Fruit fly (Drosophila melanogaster): ENCODE measurements around the gene js.
A peak's percentile ranks its signal among the peaks of the same experiment; 100 is the strongest.

Gene js

DNA sequence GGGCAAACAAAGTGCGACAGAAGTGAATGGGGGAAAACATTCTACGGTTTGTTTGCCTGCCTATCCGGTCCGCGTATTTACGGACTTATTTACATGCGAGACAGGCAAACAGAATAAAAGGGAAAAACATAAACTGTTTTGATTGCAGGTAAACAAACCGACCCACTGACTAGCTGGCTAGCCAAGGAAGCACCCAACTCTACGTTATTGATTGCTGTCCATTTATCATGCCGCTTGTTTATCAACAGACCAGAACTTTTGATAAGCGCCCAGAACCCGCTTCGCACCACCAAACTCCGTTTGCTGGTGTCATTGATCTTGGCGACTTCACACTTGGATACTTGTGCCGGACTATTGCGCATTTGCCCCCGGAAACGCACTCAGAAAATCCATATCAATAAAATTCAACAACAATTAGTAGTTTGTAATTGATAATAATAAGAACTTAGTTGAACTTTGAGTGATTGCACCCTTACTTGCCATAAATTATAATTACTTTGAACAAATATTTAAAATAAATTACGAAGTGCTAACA lies 36.2 kb downstream of the js start (continued):
- TF ChIP-seq NfI (GFP tag; optimal IDR thresholded peaks at IDR 0.05): peak; percentile 20
- no peak for TF ChIP-seq gcm2 (GFP tag; optimal IDR thresholded peaks at IDR 0.05)
- peak; percentile 78 for TF ChIP-seq Lhr (GFP tag; optimal IDR thresholded peaks at IDR 0.05)
- TF ChIP-seq H2.0 (GFP tag; IDR thresholded peaks at IDR 0.05): no peak

DNA sequence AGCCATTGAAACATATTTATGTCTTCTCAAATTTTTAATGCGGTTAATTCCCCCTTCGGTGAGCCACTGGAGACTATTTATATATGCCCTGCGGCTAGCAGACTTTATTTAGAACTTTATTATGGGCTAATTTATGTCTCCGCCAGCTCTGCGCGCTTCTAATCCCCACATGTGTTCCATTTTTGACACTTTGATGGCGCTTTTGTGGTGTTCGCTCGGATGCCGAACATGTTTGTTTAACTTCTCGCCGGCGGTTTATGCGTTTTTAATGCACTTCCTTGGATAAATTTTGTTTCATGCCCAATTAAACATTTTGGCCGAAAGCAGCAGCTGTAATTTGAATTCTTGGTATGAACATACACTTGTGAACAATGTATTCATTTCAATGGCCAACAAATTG lies 38.3 kb downstream of the js start:
- TF ChIP-seq CG10565 (GFP tag; optimal IDR thresholded peaks at IDR 0.05) (no peak), otp (GFP tag; IDR thresholded peaks at IDR 0.05) (no peak), jing (GFP tag; optimal IDR thresholded peaks at IDR 0.05) (no peak), CG34422 (GFP tag; IDR thresholded peaks at IDR 0.05) (no peak), twi (tag; optimal IDR thresholded peaks at IDR 0.05) (peak; percentile 71), CG9876 (GFP tag; optimal IDR thresholded peaks at IDR 0.05) (no peak), Tbp (GFP tag; optimal IDR thresholded peaks at IDR 0.05) (no peak), hb (GFP tag; IDR thresholded peaks at IDR 0.05; ENCODE audit: partially characterized antibody) (no peak), run (tag; optimal IDR thresholded peaks at IDR 0.05) (peak; percentile 50), Drgx (GFP tag; IDR thresholded peaks at IDR 0.05) (no peak), NC2α (GFP tag; optimal IDR thresholded peaks at IDR 0.05) (no peak), Mrtf (GFP tag; IDR thresholded peaks at IDR 0.05) (no peak), ci (GFP tag; IDR thresholded peaks at IDR 0.05) (0 out of 3 replicates have a peak, but pooled peaks have one; percentile 16), CTCF (GFP tag; optimal IDR thresholded peaks at IDR 0.05) (peak; percentile 64), Dll (GFP tag; IDR thresholded peaks at IDR 0.05; ENCODE audit: partially characterized antibody) (no peak), CG4707 (GFP tag; optimal IDR thresholded peaks at IDR 0.05) (no peak), CG8765 (GFP tag; IDR thresholded peaks at IDR 0.05) (no peak), CG34224 (GFP tag; IDR thresholded peaks at IDR 0.05; ENCODE audit: partially characterized antibody) (no peak), CG10321 (GFP tag; IDR thresholded peaks at IDR 0.05) (no peak), CG12391 (tag; optimal IDR thresholded peaks at IDR 0.05) (no peak), her (GFP tag; optimal IDR thresholded peaks at IDR 0.05) (no peak), H2.0 (GFP tag; IDR thresholded peaks at IDR 0.05) (no peak), Spps (tag; optimal IDR thresholded peaks at IDR 0.05) (no peak), CG13296 (GFP tag; optimal IDR thresholded peaks at IDR 0.05) (no peak), CG10979 (tag; optimal IDR thresholded peaks at IDR 0.05) (peak; percentile 13), sd (tag; optimal IDR thresholded peaks at IDR 0.05) (peak; percentile 50), CG10274 (GFP tag; optimal IDR thresholded peaks at IDR 0.05) (no peak), CG13624 (GFP tag; optimal IDR thresholded peaks at IDR 0.05) (no peak), p53 (GFP tag; optimal IDR thresholded peaks at IDR 0.05) (no peak)

DNA sequence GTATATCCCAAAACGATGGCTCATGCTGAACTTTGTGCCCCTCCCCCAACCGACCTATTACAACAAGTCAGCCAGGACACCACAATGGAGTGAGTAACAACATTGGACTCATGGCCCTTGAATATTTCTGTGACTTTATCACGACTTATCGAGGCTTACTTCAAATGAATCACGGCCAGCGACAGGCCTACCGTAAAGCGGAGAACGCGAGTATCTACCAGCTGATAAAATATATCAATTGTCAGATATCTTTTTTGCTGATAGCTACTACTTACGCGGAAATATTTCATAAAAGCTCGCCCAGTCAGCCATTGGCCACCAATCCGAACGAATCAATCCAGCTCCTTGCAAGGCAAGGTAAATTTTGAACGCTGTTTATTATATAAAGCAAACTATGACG lies 40.6 kb downstream of the js start, which contains the start of gene CG17930:
TSS of gene CG17930 (plus strand) at position 301 of the 400 bp plus-strand sequence.
- no peak for TF ChIP-seq CG18262 (tag; optimal IDR thresholded peaks at IDR 0.05)
- no peak for TF ChIP-seq CG31388 (GFP tag; optimal IDR thresholded peaks at IDR 0.05)
- peak; percentile 69 for TF ChIP-seq lab (GFP tag; optimal IDR thresholded peaks at IDR 0.05)
- TF ChIP-seq CG3995 (GFP tag; optimal IDR thresholded peaks at IDR 0.05): peak; percentile 8
- no peak for TF ChIP-seq ab (GFP tag; optimal IDR thresholded peaks at IDR 0.05)
- TF ChIP-seq sr (GFP tag; IDR thresholded peaks at IDR 0.05): no peak

dm6 chr3R:16325192-16325591 lies 42.9 kb downstream of the js start, which contains the start of gene CG17929:
CG17929 (plus strand) TSS chr3R:16325492.
- TF ChIP-seq CG4404 (GFP tag; IDR thresholded peaks at IDR 0.05): no peak
- no peak for TF ChIP-seq CG9817 (tag; optimal IDR thresholded peaks at IDR 0.05)
- TF ChIP-seq danr (GFP tag; IDR thresholded peaks at IDR 0.05): no peak
- no peak for TF ChIP-seq Elba2 (GFP tag; optimal IDR thresholded peaks at IDR 0.05)
- TF ChIP-seq kni (GFP tag; optimal IDR thresholded peaks at IDR 0.05): no peak
- TF ChIP-seq CG13287 (GFP tag; IDR thresholded peaks at IDR 0.05; ENCODE audit: partially characterized antibody): no peak
- TF ChIP-seq CG2202 (tag; optimal IDR thresholded peaks at IDR 0.05): no peak
- TF ChIP-seq ranshi (GFP tag; IDR thresholded peaks at IDR 0.05): no peak
- no peak for TF ChIP-seq stwl (tag; optimal IDR thresholded peaks at IDR 0.05)
- no peak for TF ChIP-seq PHDP (tag; optimal IDR thresholded peaks at IDR 0.05)
